Fruit fly (Drosophila melanogaster): ENCODE measurements around the gene Lint-1.

The Lint-1 gene

DNA sequence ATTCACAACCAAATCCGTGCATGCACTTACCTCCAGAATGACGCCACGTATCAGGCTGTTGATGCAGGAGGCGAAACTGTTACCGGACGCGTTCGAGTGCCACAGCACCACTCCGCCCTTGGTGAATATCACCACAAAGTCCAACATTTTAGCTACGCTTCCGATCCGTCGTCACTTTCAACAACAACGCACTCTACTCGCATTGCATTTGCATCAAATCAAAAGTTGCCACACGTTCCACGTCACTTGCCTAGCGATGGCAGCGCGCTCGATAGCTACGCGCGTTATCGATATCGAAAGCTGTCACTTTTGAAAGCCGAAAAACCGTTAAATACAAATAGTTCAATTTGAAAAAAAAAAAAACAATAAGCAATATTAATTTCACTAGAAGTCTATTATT, 20.3 kb upstream of the Lint-1 start, which contains the start of gene SrpRalpha (continued):
- TF ChIP-seq Med (GFP tag) (peak; percentile 71), zen2 (GFP tag; IDR thresholded peaks at IDR 0.05; ENCODE audit: partially characterized antibody) (peak; percentile 5; the same call in 2 of the 3 replicates), Dref (GFP tag; IDR thresholded peaks at IDR 0.05) (peak; percentile 72), amos (GFP tag; IDR thresholded peaks at IDR 0.05; ENCODE audit: partially characterized antibody) (peak; percentile 28; the same call in 1 of the 2 replicates), D19A (tag; optimal IDR thresholded peaks at IDR 0.05) (no peak), MBD-R2 (GFP tag; IDR thresholded peaks at IDR 0.05) (peak; percentile 57), CG2678 (tag; optimal IDR thresholded peaks at IDR 0.05) (no peak), grn (GFP tag; optimal IDR thresholded peaks at IDR 0.05) (no peak), bbx (GFP tag; IDR thresholded peaks at IDR 0.05; ENCODE audit: partially characterized antibody) (peak; percentile 61; the same call in 1 of the 2 replicates), HLH4C (GFP tag; IDR thresholded peaks at IDR 0.05; ENCODE audit: partially characterized antibody) (peak; percentile 57; the same call in 2 of the 3 replicates), sna (GFP tag; IDR thresholded peaks at IDR 0.05; ENCODE audit: partially characterized antibody) (0 out of 2 replicates have a peak, but pooled peaks have one; percentile 16), CG34376 (GFP tag; optimal IDR thresholded peaks at IDR 0.05) (no peak), MESR4 (GFP tag; optimal IDR thresholded peaks at IDR 0.05) (peak; percentile 84), unc-4 (GFP tag; IDR thresholded peaks at IDR 0.05; ENCODE audit: partially characterized antibody) (peak; percentile 47; the same call in 1 of the 2 replicates), vvl (GFP tag; IDR thresholded peaks at IDR 0.05) (peak; percentile 63; the same call in 1 of the 2 replicates), CkIIα-i1 (GFP tag; IDR thresholded peaks at IDR 0.05) (no peak), D (optimal IDR thresholded peaks at IDR 0.05) (no peak), D (GFP tag; optimal IDR thresholded peaks at IDR 0.05) (no peak), CG11247 (GFP tag; IDR thresholded peaks at IDR 0.05) (no peak), CG30431 (GFP tag; optimal IDR thresholded peaks at IDR 0.05) (no peak), otp (GFP tag; IDR thresholded peaks at IDR 0.05) (no peak), CG10431 (GFP tag; optimal IDR thresholded peaks at IDR 0.05) (no peak), caup (GFP tag; optimal IDR thresholded peaks at IDR 0.05; ENCODE audit: severe bottlenecking) (no peak), so (GFP tag; IDR thresholded peaks at IDR 0.05) (0 out of 3 replicates have a peak, but pooled peaks have one; percentile 24), Trl (optimal IDR thresholded peaks at IDR 0.05) (no peak), Trl (GFP tag; optimal IDR thresholded peaks at IDR 0.05) (no peak), sens (GFP tag) (peak; percentile 60), CG14710 (tag; optimal IDR thresholded peaks at IDR 0.05) (peak; percentile 59), Dp (GFP tag; optimal IDR thresholded peaks at IDR 0.05) (peak; percentile 63), chinmo (GFP tag; IDR thresholded peaks at IDR 0.05; ENCODE audit: partially characterized antibody) (peak; percentile 74; the same call in 1 of the 4 replicates), nom (GFP tag; optimal IDR thresholded peaks at IDR 0.05) (peak; percentile 14), CG5245 (GFP tag; optimal IDR thresholded peaks at IDR 0.05) (no peak), Sry-δ (GFP tag; optimal IDR thresholded peaks at IDR 0.05) (peak; percentile 84), Pdp1 (GFP tag; optimal IDR thresholded peaks at IDR 0.05) (peak in 1 of 2 experiments; percentile 5), CG17829 (tag; optimal IDR thresholded peaks at IDR 0.05) (peak; percentile 12), Bgb (GFP tag; IDR thresholded peaks at IDR 0.05; ENCODE audit: partially characterized antibody) (peak; percentile 13; the same call in 1 of the 2 replicates)

DNA sequence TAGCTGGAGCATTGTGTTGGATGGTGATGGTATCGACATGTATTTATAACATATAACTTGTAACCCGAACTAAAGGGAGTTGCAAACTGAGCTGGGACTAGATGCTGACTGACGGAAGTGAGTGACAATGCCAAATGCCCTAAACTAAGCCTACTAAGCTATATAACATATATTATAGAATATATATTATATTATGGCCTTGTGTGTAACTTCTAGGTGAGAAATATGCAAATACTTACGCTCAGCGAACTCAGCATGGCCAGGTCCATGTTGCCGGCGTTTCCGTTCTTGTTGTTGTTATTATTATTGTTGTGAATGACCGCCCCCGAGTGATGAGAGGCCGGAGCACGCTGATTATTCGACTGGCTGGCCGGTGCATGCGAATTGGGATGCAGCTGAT, 16.8 kb upstream of the Lint-1 start, which contains the start of gene CG44385:
TSS of gene CG44385 (minus strand) at position 101 of the 400 bp plus-strand sequence.
- TF ChIP-seq CG9437 (GFP tag; optimal IDR thresholded peaks at IDR 0.05) (no peak), CG30020 (tag; optimal IDR thresholded peaks at IDR 0.05) (no peak), NFAT (GFP tag; IDR thresholded peaks at IDR 0.05) (no peak), fd102C (GFP tag; optimal IDR thresholded peaks at IDR 0.05) (no peak), CG32772 (GFP tag; IDR thresholded peaks at IDR 0.05) (no peak), org-1 (GFP tag; optimal IDR thresholded peaks at IDR 0.05) (no peak), CG14710 (tag; optimal IDR thresholded peaks at IDR 0.05) (no peak), ap (GFP tag; IDR thresholded peaks at IDR 0.05) (no peak), CG8290 (GFP tag; optimal IDR thresholded peaks at IDR 0.05) (no peak), CG8290 (tag; optimal IDR thresholded peaks at IDR 0.05) (no peak), CG2116 (GFP tag; optimal IDR thresholded peaks at IDR 0.05) (no peak), CG8765 (GFP tag; IDR thresholded peaks at IDR 0.05) (no peak), lbe (GFP tag; optimal IDR thresholded peaks at IDR 0.05) (no peak)

Data from whole organism, embryonic.